Worm (Caenorhabditis elegans) whole organism, L1 larva: ENCODE results near the gene sars-1.

ENCODE experiments used
- C04F5.9 ChIP-seq: sonication (generic microtip); optimal IDR thresholded peaks from 2 replicates; lab custom pipeline; 2016; ENCODE audit warnings: missing genetic modification characterization, missing compliant biosample characterization
- Y116A8C.19 ChIP-seq: sonication (generic microtip); optimal IDR thresholded peaks from 2 replicates; lab custom pipeline; 2016; ENCODE audit warnings: missing compliant biosample characterization, missing genetic modification characterization, borderline replicate concordance
- aha-1 ChIP-seq: fragments of 150-350 bp; optimal IDR thresholded peaks from 2 replicates; lab custom pipeline; 2014; ENCODE audit warnings: missing biosample characterization, missing genetic modification characterization
- alr-1 ChIP-seq: fragments of 200-800 bp; sonication (Bioruptor generic); optimal IDR thresholded peaks from 2 replicates; lab custom pipeline; 2018; ENCODE audit warnings: borderline replicate concordance, mild to moderate bottlenecking, missing genetic modification characterization, missing compliant biosample characterization
- ceh-63 ChIP-seq: fragments of 200-800 bp; sonication (Bioruptor generic); optimal IDR thresholded peaks from 2 replicates; lab custom pipeline; 2018; ENCODE audit warnings: mild to moderate bottlenecking, missing genetic modification characterization, missing compliant biosample characterization
- ceh-8 ChIP-seq: fragments of 200-800 bp; sonication (Bioruptor generic); optimal IDR thresholded peaks from 2 replicates; lab custom pipeline; 2018; ENCODE audit warnings: mild to moderate bottlenecking, missing genetic modification characterization, moderate library complexity, missing compliant biosample characterization
- ceh-82 ChIP-seq, 3 experiments: fragments of 150-350 bp in 1 of 3; sonication (generic microtip) in 2 of 3; optimal IDR thresholded peaks; 2 replicates each; lab custom pipeline; 2014 to 2017; ENCODE audit warnings: missing biosample characterization in 3 of 3, missing genetic modification characterization in 3 of 3
- ceh-88 ChIP-seq: fragments of 200-800 bp; sonication (Bioruptor generic); IDR thresholded peaks from 2 replicates; pipeline ENCODE4 v1.3.6; 2022; ENCODE audit warnings: missing genetic modification characterization, missing compliant biosample characterization
- ces-1 ChIP-seq: fragments of 150-350 bp; optimal IDR thresholded peaks from 2 replicates; lab custom pipeline; 2014; ENCODE audit warnings: missing biosample characterization, missing genetic modification reagents, missing genetic modification characterization
- efl-1 ChIP-seq, 4 experiments: fragments of 150-350 bp; optimal IDR thresholded peaks in 3 of 4; peaks in 1 of 4; 1 replicate in 1 of 4; 2 replicates in 3 of 4; lab custom pipeline; 2014; ENCODE audit warnings: missing biosample characterization in 2 of 4, missing genetic modification characterization in 2 of 4, missing genetic modification reagents in 2 of 4
- egl-27 ChIP-seq, 2 experiments: fragments of 150-350 bp in 1 of 2; sonication (generic microtip); optimal IDR thresholded peaks; 3 replicates each; lab custom pipeline; 2017 to 2018; ENCODE audit warnings: missing biosample characterization in 2 of 2, missing genetic modification characterization in 2 of 2, missing genetic modification reagents in 2 of 2
- elt-2 ChIP-seq: sonication (generic microtip); optimal IDR thresholded peaks from 2 replicates; lab custom pipeline; 2016; ENCODE audit warnings: missing genetic modification characterization, mild to moderate bottlenecking, inconsistent platforms, missing compliant biosample characterization, missing genetic modification reagents
- ets-5 ChIP-seq: fragments of 200-800 bp; sonication (Bioruptor generic); IDR thresholded peaks from 2 replicates; pipeline ENCODE4 v1.3.6; 2022; ENCODE audit warnings: missing genetic modification characterization, missing compliant biosample characterization
- fkh-4 ChIP-seq: sonication (generic microtip); optimal IDR thresholded peaks from 2 replicates; lab custom pipeline; 2016; ENCODE audit warnings: missing compliant biosample characterization, missing genetic modification characterization, borderline replicate concordance
- hlh-17 ChIP-seq: fragments of 200-800 bp; sonication (Bioruptor generic); optimal IDR thresholded peaks from 2 replicates; lab custom pipeline; 2018; ENCODE audit warnings: missing genetic modification characterization, mild to moderate bottlenecking, missing compliant biosample characterization, moderate library complexity, borderline replicate concordance
- irx-1 ChIP-seq: sonication (generic microtip); optimal IDR thresholded peaks from 2 replicates; lab custom pipeline; 2016; ENCODE audit warnings: missing genetic modification characterization, missing compliant biosample characterization
- isw-1 ChIP-seq: fragments of 200-800 bp; sonication (Bioruptor generic); IDR thresholded peaks from 2 replicates; pipeline ENCODE4 v1.3.6; 2022; ENCODE audit warnings: missing genetic modification characterization, missing compliant biosample characterization
- lin-13 ChIP-seq: fragments of 150-350 bp; optimal IDR thresholded peaks from 2 replicates; lab custom pipeline; 2014; ENCODE audit warnings: missing biosample characterization, missing genetic modification reagents, missing genetic modification characterization
- lin-14 ChIP-seq: fragments of 200-800 bp; sonication (Bioruptor generic); optimal IDR thresholded peaks from 2 replicates; lab custom pipeline; 2018; ENCODE audit warnings: mild to moderate bottlenecking, missing genetic modification characterization, moderate library complexity, missing compliant biosample characterization
- lir-3 ChIP-seq: sonication (generic microtip); optimal IDR thresholded peaks from 2 replicates; lab custom pipeline; 2016; ENCODE audit warnings: mild to moderate bottlenecking, missing genetic modification characterization, moderate library complexity, missing compliant biosample characterization; ENCODE audit not compliant: poor library complexity
- lsy-2 ChIP-seq, 2 experiments: fragments of 150-350 bp; optimal IDR thresholded peaks; 2 replicates each; lab custom pipeline; 2014; ENCODE audit warnings: missing biosample characterization in 2 of 2, missing genetic modification characterization in 2 of 2
- mdl-1 ChIP-seq, 2 experiments: fragments of 150-350 bp; optimal IDR thresholded peaks; 2 replicates each; lab custom pipeline; 2014 to 2017; ENCODE audit warnings: missing biosample characterization in 2 of 2, missing genetic modification characterization in 2 of 2, inconsistent platforms in 1 of 2
- nhr-11 ChIP-seq: fragments of 150-350 bp; optimal IDR thresholded peaks from 2 replicates; lab custom pipeline; 2014; ENCODE audit warnings: missing biosample characterization, missing genetic modification characterization
- nhr-47 ChIP-seq: sonication (generic microtip); optimal IDR thresholded peaks from 2 replicates; lab custom pipeline; 2016; ENCODE audit warnings: mild to moderate bottlenecking, missing genetic modification characterization, moderate library complexity, missing compliant biosample characterization
- nhr-76 ChIP-seq: sonication (generic microtip); optimal IDR thresholded peaks from 2 replicates; lab custom pipeline; 2017; ENCODE audit warnings: missing biosample characterization, missing genetic modification characterization
- nhr-85 ChIP-seq: sonication (generic microtip); peaks from one replicate; lab custom pipeline; 2016; ENCODE audit warnings: missing genetic modification characterization, inconsistent platforms, missing compliant biosample characterization
- pag-3 ChIP-seq: sonication (generic microtip); optimal IDR thresholded peaks from 2 replicates; lab custom pipeline; 2017; ENCODE audit warnings: missing genetic modification characterization, mild to moderate bottlenecking, missing compliant biosample characterization, antibody characterized with exemption, borderline replicate concordance; ENCODE audit not compliant: insufficient read depth
- pax-3 ChIP-seq: fragments of 200-800 bp; sonication (Bioruptor generic); optimal IDR thresholded peaks from 2 replicates; lab custom pipeline; 2018; ENCODE audit warnings: mild to moderate bottlenecking, missing genetic modification characterization, moderate library complexity, missing compliant biosample characterization
- pqm-1 ChIP-seq: sonication (generic microtip); optimal IDR thresholded peaks from 3 replicates; lab custom pipeline; 2017; ENCODE audit warnings: missing biosample characterization, missing genetic modification characterization
- rnt-1 ChIP-seq: sonication (generic microtip); optimal IDR thresholded peaks from 2 replicates; lab custom pipeline; 2016; ENCODE audit warnings: mild to moderate bottlenecking, missing genetic modification characterization, moderate library complexity, missing compliant biosample characterization
- skn-1 ChIP-seq: fragments of 150-350 bp; optimal IDR thresholded peaks from 2 replicates; lab custom pipeline; 2014; ENCODE audit warnings: missing biosample characterization, missing genetic modification characterization
- sox-4 ChIP-seq: sonication (generic microtip); optimal IDR thresholded peaks from 2 replicates; lab custom pipeline; 2016; ENCODE audit warnings: missing genetic modification characterization, missing compliant biosample characterization
- swsn-7 ChIP-seq: sonication (generic microtip); optimal IDR thresholded peaks from 2 replicates; lab custom pipeline; 2016; ENCODE audit warnings: missing genetic modification characterization, missing compliant biosample characterization
- vab-15 ChIP-seq: sonication (generic microtip); optimal IDR thresholded peaks from 2 replicates; lab custom pipeline; 2017; ENCODE audit warnings: missing genotype, mild to moderate bottlenecking, missing genetic modification characterization, missing compliant biosample characterization
- zip-4 ChIP-seq: fragments of 200-800 bp; sonication (Bioruptor generic); optimal IDR thresholded peaks from 2 replicates; lab custom pipeline; 2018; ENCODE audit warnings: mild to moderate bottlenecking, missing genetic modification characterization, moderate library complexity, missing compliant biosample characterization

sars-1 gene

ce11 chrIV:10016977-10017376 is 13.5 kb downstream of the sars-1 start, which contains the start of gene ent-7:
TSS of gene ent-7 (plus strand) at chrIV:10017277.
- TF ChIP-seq alr-1 (tag; lab: Kevin White, UChicago): no peak
- TF ChIP-seq efl-1 (optimal IDR thresholded peaks at IDR 0.05; lab: Kevin White, UChicago): no peak
- TF ChIP-seq efl-1 (GFP tag; optimal IDR thresholded peaks at IDR 0.05 in 1 of 2; lab: Kevin White, UChicago): peak in 1 of 2 experiments; percentile 4
- TF ChIP-seq, all 84 proteins: peak for 1

- TF ChIP-seq nhr-85 (tag; lab: Kevin White, UChicago): no peak
- TF ChIP-seq efl-1 (optimal IDR thresholded peaks at IDR 0.05; lab: Kevin White, UChicago): no peak
- no peak for TF ChIP-seq efl-1 (GFP tag; optimal IDR thresholded peaks at IDR 0.05 in 1 of 2; lab: Kevin White, UChicago)
- no peak for TF ChIP-seq alr-1 (tag; lab: Kevin White, UChicago)
- no peak for TF ChIP-seq egl-27 (tag; optimal IDR thresholded peaks at IDR 0.05; lab: Kevin White, UChicago)
- TF ChIP-seq ceh-8: no peak
- no peak for TF ChIP-seq fkh-4
- TF ChIP-seq lir-3 (tag; lab: Kevin White, UChicago): no peak
- TF ChIP-seq rnt-1: no peak
- no peak for TF ChIP-seq irx-1
- no peak for TF ChIP-seq ceh-88 (GFP tag; lab: Robert Waterston, UW)
Measured at ce11 chrIV:10017633-10018032, 14.1 kb downstream of the sars-1 start, which contains the start of gene F44D12.2. TSS of gene F44D12.2 (minus strand) at chrIV:10017733.

DNA sequence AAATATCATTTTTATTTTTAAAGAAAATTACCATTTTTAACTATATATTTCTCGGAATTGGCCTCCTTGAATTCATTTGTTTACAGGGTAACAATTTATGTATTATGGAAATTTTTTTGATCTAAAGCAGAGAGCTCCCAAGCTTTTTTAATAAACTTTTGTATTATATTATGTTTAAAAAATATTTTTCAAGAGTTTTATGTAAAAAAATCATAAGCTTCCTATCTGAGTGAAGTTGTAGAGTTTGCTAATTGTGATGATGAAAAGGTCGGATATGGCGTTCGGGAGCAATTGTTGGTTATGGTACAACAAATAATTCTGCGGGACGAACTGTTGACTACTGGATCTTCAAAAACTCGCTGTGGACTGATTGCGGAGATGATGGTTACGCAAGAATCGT is 17.8 kb downstream of the sars-1 start, which contains the start of gene F44D12.19:
TSS of gene F44D12.19 (plus strand) at position 301 of the 400 bp plus-strand sequence.
- no peak for TF ChIP-seq nhr-11 (tag; lab: Kevin White, UChicago)
- no peak for TF ChIP-seq efl-1 (optimal IDR thresholded peaks at IDR 0.05; lab: Kevin White, UChicago)
- TF ChIP-seq efl-1 (GFP tag; optimal IDR thresholded peaks at IDR 0.05 in 1 of 2; lab: Kevin White, UChicago): no peak
- TF ChIP-seq mdl-1 (tag; optimal IDR thresholded peaks at IDR 0.05; lab: Kevin White, UChicago): no peak

DNA sequence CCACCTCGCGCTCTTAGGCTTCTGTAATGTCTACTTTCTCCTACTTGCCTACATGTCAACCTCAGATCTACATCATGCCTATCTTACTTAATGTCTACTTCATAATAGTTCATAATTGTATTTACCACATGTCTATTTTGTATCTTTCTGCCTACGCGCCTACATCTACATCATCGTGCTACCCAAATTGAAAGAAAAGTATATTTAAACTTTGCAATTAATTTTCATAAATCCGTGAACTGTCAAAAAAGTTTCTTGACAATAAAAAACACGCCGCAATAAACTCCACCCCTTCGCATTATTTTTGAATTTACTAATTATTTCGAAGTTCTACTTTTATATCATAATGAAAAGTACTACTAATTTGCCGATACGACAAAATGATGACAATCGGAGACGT is 19.5 kb downstream of the sars-1 start, which contains the start of gene F44D12.8:
TSS of gene F44D12.8 (plus strand) at position 301 of the 400 bp plus-strand sequence.
- TF ChIP-seq ceh-82 (tag; optimal IDR thresholded peaks at IDR 0.05; lab: Kevin White, UChicago): no peak
- no peak for TF ChIP-seq pqm-1
- TF ChIP-seq fkh-4: no peak
- TF ChIP-seq lin-14 (GFP tag; lab: Kevin White, UChicago): no peak
- TF ChIP-seq lsy-2 (tag; optimal IDR thresholded peaks at IDR 0.05; lab: Kevin White, UChicago): no peak
- TF ChIP-seq C04F5.9 (tag; lab: Kevin White, UChicago): no peak
- TF ChIP-seq nhr-47 (tag; lab: Kevin White, UChicago): no peak

- TF ChIP-seq sox-4: no peak
- TF ChIP-seq ceh-82 (tag; optimal IDR thresholded peaks at IDR 0.05; lab: Kevin White, UChicago): no peak
- TF ChIP-seq lin-13 (GFP tag; lab: Kevin White, UChicago): no peak
- TF ChIP-seq ces-1 (GFP tag; lab: Kevin White, UChicago): no peak
- TF ChIP-seq vab-15 (tag; lab: Kevin White, UChicago): no peak
- TF ChIP-seq pax-3: no peak
- TF ChIP-seq nhr-76: no peak
- no peak for TF ChIP-seq fkh-4
- TF ChIP-seq pag-3 (tag; lab: Kevin White, UChicago): no peak
- TF ChIP-seq efl-1 (optimal IDR thresholded peaks at IDR 0.05; lab: Kevin White, UChicago): no peak
- no peak for TF ChIP-seq efl-1 (GFP tag; optimal IDR thresholded peaks at IDR 0.05 in 1 of 2; lab: Kevin White, UChicago)
- no peak for TF ChIP-seq aha-1 (tag; lab: Kevin White, UChicago)
- no peak for TF ChIP-seq lsy-2 (tag; optimal IDR thresholded peaks at IDR 0.05; lab: Kevin White, UChicago)
- TF ChIP-seq lin-14 (GFP tag; lab: Kevin White, UChicago): no peak
Measured at ce11 chrIV:10026129-10026528, 22.6 kb downstream of the sars-1 start.

DNA sequence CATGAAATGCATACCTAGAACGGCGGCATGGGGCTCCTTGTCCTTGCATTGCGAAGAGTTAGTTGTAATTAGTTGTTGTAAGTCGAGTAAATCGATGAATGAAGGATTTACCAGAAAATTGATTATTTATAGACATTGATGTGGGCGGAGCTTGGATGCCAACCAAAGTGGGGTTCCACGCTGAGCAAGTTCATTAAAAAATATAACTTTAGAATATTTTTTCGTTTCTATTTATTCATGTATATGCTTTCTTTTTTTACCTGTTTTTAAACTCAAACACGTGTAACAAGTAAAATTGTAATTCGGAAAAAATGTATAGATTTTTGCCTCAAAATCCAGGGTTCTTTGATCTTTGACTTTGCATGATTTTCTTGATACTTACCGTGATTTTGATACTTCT is 24.0 kb downstream of the sars-1 start, which contains the start of gene gipc-2:
TSS of gene gipc-2 (minus strand) at position 101 of the 400 bp plus-strand sequence.
- TF ChIP-seq swsn-7 (tag; lab: Kevin White, UChicago) (no peak), skn-1 (tag; lab: Kevin White, UChicago) (no peak), elt-2 (tag; lab: Kevin White, UChicago) (no peak), pag-3 (tag; lab: Kevin White, UChicago) (no peak), pqm-1 (no peak), zip-4 (no peak), aha-1 (tag; lab: Kevin White, UChicago) (no peak), ets-5 (GFP tag; lab: Robert Waterston, UW) (no peak), lsy-2 (tag; optimal IDR thresholded peaks at IDR 0.05; lab: Kevin White, UChicago) (no peak), ceh-63 (GFP tag; lab: Kevin White, UChicago) (no peak), ceh-82 (tag; optimal IDR thresholded peaks at IDR 0.05; lab: Kevin White, UChicago) (no peak), Y116A8C.19 (tag; lab: Kevin White, UChicago) (no peak), hlh-17 (no peak), egl-27 (tag; optimal IDR thresholded peaks at IDR 0.05; lab: Kevin White, UChicago) (no peak), isw-1 (GFP tag; lab: Robert Waterston, UW) (no peak), nhr-47 (tag; lab: Kevin White, UChicago) (no peak)
